Worm (Caenorhabditis elegans) whole organism, L1 larva: ENCODE measurements around the gene fbxc-15.

ENCODE experiments used
- C16A3.4 ChIP-seq: fragments of 150-350 bp; optimal IDR thresholded peaks from 2 replicates; lab custom pipeline; 2014; ENCODE audit warnings: missing biosample characterization, missing genetic modification characterization
- aly-2 ChIP-seq: fragments of 150-350 bp; optimal IDR thresholded peaks from 2 replicates; lab custom pipeline; 2014; ENCODE audit warnings: missing biosample characterization, missing genetic modification characterization
- ama-1 ChIP-seq: fragments of 150-350 bp; optimal IDR thresholded peaks from 2 replicates; lab custom pipeline; 2014
- egl-27 ChIP-seq, 2 experiments: fragments of 150-350 bp in 1 of 2; sonication (generic microtip); optimal IDR thresholded peaks; 3 replicates each; lab custom pipeline; 2017 to 2018; ENCODE audit warnings: missing biosample characterization in 2 of 2, missing genetic modification characterization in 2 of 2, missing genetic modification reagents in 2 of 2
- elt-3 ChIP-seq, 6 experiments: fragments of 150-350 bp in 1 of 6; sonication (generic microtip); optimal IDR thresholded peaks; 2 replicates each; lab custom pipeline; 2017 to 2018; ENCODE audit warnings: missing biosample characterization in 6 of 6, missing genetic modification characterization in 6 of 6, inconsistent platforms in 1 of 6
- hpl-2 ChIP-seq: fragments of 150-350 bp; optimal IDR thresholded peaks from 2 replicates; lab custom pipeline; 2014; ENCODE audit warnings: missing biosample characterization, missing genetic modification reagents, missing genetic modification characterization
- lin-39 ChIP-seq: fragments of 150-350 bp; optimal IDR thresholded peaks from 2 replicates; lab custom pipeline; 2014; ENCODE audit warnings: missing biosample characterization, missing genetic modification reagents, missing genetic modification characterization
- nhr-11 ChIP-seq: fragments of 150-350 bp; optimal IDR thresholded peaks from 2 replicates; lab custom pipeline; 2014; ENCODE audit warnings: missing biosample characterization, missing genetic modification characterization
- nhr-28 ChIP-seq: fragments of 150-350 bp; optimal IDR thresholded peaks from 2 replicates; lab custom pipeline; 2014; ENCODE audit warnings: missing biosample characterization, missing genetic modification characterization
- nhr-47 ChIP-seq: sonication (generic microtip); optimal IDR thresholded peaks from 2 replicates; lab custom pipeline; 2016; ENCODE audit warnings: mild to moderate bottlenecking, missing genetic modification characterization, moderate library complexity, missing compliant biosample characterization
- nhr-77 ChIP-seq: fragments of 150-350 bp; optimal IDR thresholded peaks from 2 replicates; lab custom pipeline; 2014; ENCODE audit warnings: missing biosample characterization, missing genetic modification characterization
- snpc-4 ChIP-seq: fragments of 150-350 bp; optimal IDR thresholded peaks from 2 replicates; lab custom pipeline; 2014; ENCODE audit warnings: missing biosample characterization, missing genetic modification characterization

ce11 chrII:961961-962360, 17.3 kb upstream of the fbxc-15 start, which contains the start of gene C32B5.13:
- no peak for TF ChIP-seq ama-1 (lab: Kevin White, UChicago)
- no peak for TF ChIP-seq lin-39 (tag; lab: Kevin White, UChicago)
- TF ChIP-seq nhr-28: no peak
- no peak for TF ChIP-seq hpl-2
- no peak for TF ChIP-seq elt-3 (tag; optimal IDR thresholded peaks at IDR 0.05; lab: Kevin White, UChicago)
- no peak for TF ChIP-seq egl-27 (tag; optimal IDR thresholded peaks at IDR 0.05; lab: Kevin White, UChicago)
- TF ChIP-seq nhr-11: no peak
- no peak for TF ChIP-seq C16A3.4
- TF ChIP-seq nhr-77 (tag; lab: Kevin White, UChicago): no peak
- no peak for TF ChIP-seq nhr-47
- no peak for TF ChIP-seq snpc-4 (tag; lab: Kevin White, UChicago)
- no peak for TF ChIP-seq aly-2
